Fruit fly (Drosophila melanogaster): ENCODE results near the gene Gr85a.

dm6 chr3R:10001174-10001789 lies 4.7 kb upstream of the Gr85a start, which contains the start of gene CG5359:
- TF ChIP-seq CTCF (optimal IDR thresholded peaks at IDR 0.05): peak; percentile 15 to 33
- TF ChIP-seq CG8478 (optimal IDR thresholded peaks at IDR 0.05): no peak

Data from S2 (cell line).